In genomic region chr2L:16357865-16358264, dm6 we compare ENCODE assay signal across 2 fruit fly cellular contexts.
TF ChIP-seq lines count a peak whose summit lies in the region.

No protein-coding gene starts in this region.

TF ChIP-seq in whole organism, embryonic, 481 proteins besides CTCF, POLR2A, EP300 and RAD21 (continued from another document and continues in another):
- TF ChIP-seq Atf3 (GFP tag; optimal IDR thresholded peaks at IDR 0.05; lab: Kevin White, UChicago) (no peak), sisA (GFP tag; IDR thresholded peaks at IDR 0.05; lab: Robert Waterston, UW) (no peak), crc (GFP tag; optimal IDR thresholded peaks at IDR 0.05; lab: Kevin White, UChicago) (no peak), CG11093 (GFP tag; IDR thresholded peaks at IDR 0.05; lab: Robert Waterston, UW) (no peak), CG1602 (GFP tag; optimal IDR thresholded peaks at IDR 0.05; lab: Kevin White, UChicago) (no peak), ap (GFP tag; IDR thresholded peaks at IDR 0.05; lab: Robert Waterston, UW) (no peak), CG30403 (GFP tag; optimal IDR thresholded peaks at IDR 0.05; lab: Kevin White, UChicago) (peak; percentile 3), CG2129 (GFP tag; IDR thresholded peaks at IDR 0.05; lab: Robert Waterston, UW; ENCODE audit: partially characterized antibody) (no peak), GATAe (GFP tag; conservative IDR thresholded peaks at IDR 0.05; lab: Robert Waterston, UW) (no peak), CG15514 (GFP tag; optimal IDR thresholded peaks at IDR 0.05; lab: Kevin White, UChicago) (peak; percentile 3), fru (optimal IDR thresholded peaks at IDR 0.05; lab: Kevin White, UChicago) (no peak), CG32532 (GFP tag; IDR thresholded peaks at IDR 0.05; lab: Robert Waterston, UW) (peak; percentile 21; the same call in 1 of the 2 replicates), CG4404 (GFP tag; IDR thresholded peaks at IDR 0.05; lab: Robert Waterston, UW) (no peak), CG2712 (tag; optimal IDR thresholded peaks at IDR 0.05; lab: Kevin White, UChicago) (peak; percentile 70), Ravus (GFP tag; IDR thresholded peaks at IDR 0.05; lab: Robert Waterston, UW) (no peak), CG6175 (GFP tag; IDR thresholded peaks at IDR 0.05; lab: Robert Waterston, UW) (no peak), HHEX (GFP tag; optimal IDR thresholded peaks at IDR 0.05; lab: Kevin White, UChicago) (peak; percentile 11), CG6689 (GFP tag; IDR thresholded peaks at IDR 0.05; lab: Robert Waterston, UW) (0 out of 2 replicates have a peak, but pooled peaks have one; percentile 38), CG4424 (GFP tag; optimal IDR thresholded peaks at IDR 0.05; lab: Kevin White, UChicago) (peak; percentile 10), bowl (GFP tag; IDR thresholded peaks at IDR 0.05; lab: Robert Waterston, UW) (no peak), CG17361 (GFP tag; IDR thresholded peaks at IDR 0.05; lab: Robert Waterston, UW) (no peak), pita (GFP tag; optimal IDR thresholded peaks at IDR 0.05; lab: Kevin White, UChicago) (no peak), knrl (GFP tag; IDR thresholded peaks at IDR 0.05; lab: Robert Waterston, UW; ENCODE audit: partially characterized antibody) (no peak), CG4820 (GFP tag; optimal IDR thresholded peaks at IDR 0.05; lab: Kevin White, UChicago) (no peak), dmrt11E (tag; optimal IDR thresholded peaks at IDR 0.05; lab: Kevin White, UChicago) (peak; percentile 40), CG11456 (GFP tag; IDR thresholded peaks at IDR 0.05; lab: Robert Waterston, UW) (no peak), Jarid2 (GFP tag; optimal IDR thresholded peaks at IDR 0.05; lab: Kevin White, UChicago) (no peak), PHDP (tag; optimal IDR thresholded peaks at IDR 0.05; lab: Kevin White, UChicago) (peak; percentile 50), gro (GFP tag; optimal IDR thresholded peaks at IDR 0.05; lab: Kevin White, UChicago) (no peak), luna (GFP tag; optimal IDR thresholded peaks at IDR 0.05; lab: Kevin White, UChicago) (no peak), CG11723 (GFP tag; optimal IDR thresholded peaks at IDR 0.05; lab: Kevin White, UChicago) (no peak), CG34376 (GFP tag; optimal IDR thresholded peaks at IDR 0.05; lab: Kevin White, UChicago) (no peak), Antp (GFP tag; optimal IDR thresholded peaks at IDR 0.05; lab: Kevin White, UChicago) (no peak), CG8924 (tag; optimal IDR thresholded peaks at IDR 0.05; lab: Kevin White, UChicago) (peak; percentile 35), sim (GFP tag; IDR thresholded peaks at IDR 0.05; lab: Robert Waterston, UW) (no peak), CG3995 (GFP tag; optimal IDR thresholded peaks at IDR 0.05; lab: Kevin White, UChicago) (no peak), dan (GFP tag; IDR thresholded peaks at IDR 0.05; lab: Robert Waterston, UW) (no peak), Optix (GFP tag; IDR thresholded peaks at IDR 0.05; lab: Robert Waterston, UW) (no peak), toy (GFP tag; IDR thresholded peaks at IDR 0.05; lab: Robert Waterston, UW) (no peak), CG3407 (GFP tag; optimal IDR thresholded peaks at IDR 0.05; lab: Kevin White, UChicago) (no peak), gce (GFP tag; IDR thresholded peaks at IDR 0.05; lab: Robert Waterston, UW) (no peak), gem (tag; optimal IDR thresholded peaks at IDR 0.05; lab: Kevin White, UChicago) (peak; percentile 63), E2f1 (GFP tag; IDR thresholded peaks at IDR 0.05; lab: Robert Waterston, UW) (peak; percentile 49), Drgx (GFP tag; IDR thresholded peaks at IDR 0.05; lab: Robert Waterston, UW) (no peak), fd96Cb (tag; optimal IDR thresholded peaks at IDR 0.05; lab: Kevin White, UChicago) (peak; percentile 24), ssp (GFP tag; IDR thresholded peaks at IDR 0.05; lab: Robert Waterston, UW) (no peak), ewg (GFP tag; optimal IDR thresholded peaks at IDR 0.05; lab: Kevin White, UChicago) (no peak), Sox100B (GFP tag; optimal IDR thresholded peaks at IDR 0.05; lab: Kevin White, UChicago) (peak; percentile 29), Nf-YA (GFP tag; IDR thresholded peaks at IDR 0.05; lab: Robert Waterston, UW) (no peak), CG14965 (GFP tag; optimal IDR thresholded peaks at IDR 0.05; lab: Kevin White, UChicago; ENCODE audit: borderline replicate concordance) (no peak), tap (tag; optimal IDR thresholded peaks at IDR 0.05; lab: Kevin White, UChicago) (peak; percentile 9), CG4730 (GFP tag; IDR thresholded peaks at IDR 0.05; lab: Robert Waterston, UW) (no peak), pros (GFP tag; optimal IDR thresholded peaks at IDR 0.05; lab: Kevin White, UChicago) (no peak), vvl (GFP tag; IDR thresholded peaks at IDR 0.05; lab: Robert Waterston, UW) (0 out of 2 replicates have a peak, but pooled peaks have one; percentile 64), sqz (GFP tag; optimal IDR thresholded peaks at IDR 0.05; lab: Kevin White, UChicago) (peak; percentile 37), vfl (GFP tag; optimal IDR thresholded peaks at IDR 0.05; lab: Kevin White, UChicago) (no peak), pho (GFP tag; optimal IDR thresholded peaks at IDR 0.05; lab: Kevin White, UChicago) (no peak), fd102C (GFP tag; optimal IDR thresholded peaks at IDR 0.05; lab: Kevin White, UChicago) (no peak), CG3726 (GFP tag; IDR thresholded peaks at IDR 0.05; lab: Robert Waterston, UW) (no peak), CG2120 (GFP tag; optimal IDR thresholded peaks at IDR 0.05; lab: Kevin White, UChicago) (no peak), CG3838 (GFP tag; optimal IDR thresholded peaks at IDR 0.05; lab: Kevin White, UChicago) (no peak), CG32772 (GFP tag; IDR thresholded peaks at IDR 0.05; lab: Robert Waterston, UW) (no peak), Ptx1 (GFP tag; IDR thresholded peaks at IDR 0.05; lab: Robert Waterston, UW) (0 out of 2 replicates have a peak, but pooled peaks have one; percentile 46), CG13894 (tag; optimal IDR thresholded peaks at IDR 0.05; lab: Kevin White, UChicago) (no peak), CG2875 (GFP tag; optimal IDR thresholded peaks at IDR 0.05; lab: Kevin White, UChicago) (no peak), Dref (GFP tag; IDR thresholded peaks at IDR 0.05; lab: Robert Waterston, UW) (no peak), CG12744 (GFP tag; optimal IDR thresholded peaks at IDR 0.05; lab: Kevin White, UChicago) (no peak), repo (GFP tag; optimal IDR thresholded peaks at IDR 0.05; lab: Kevin White, UChicago) (no peak), her (GFP tag; optimal IDR thresholded peaks at IDR 0.05; lab: Kevin White, UChicago) (no peak)

TF ChIP-seq in whole organism, prepupa, 60 proteins besides CTCF, POLR2A, EP300 and RAD21 (continued from another document):
- no peak for TF ChIP-seq fd59A (GFP tag; optimal IDR thresholded peaks at IDR 0.05; lab: Kevin White, UChicago)
- peak; percentile 8 for TF ChIP-seq cyc (GFP tag; optimal IDR thresholded peaks at IDR 0.05; lab: Kevin White, UChicago)
- peak; percentile 54 for TF ChIP-seq esn (GFP tag; optimal IDR thresholded peaks at IDR 0.05; lab: Kevin White, UChicago)
- TF ChIP-seq fd85E (GFP tag; optimal IDR thresholded peaks at IDR 0.05; lab: Kevin White, UChicago) = no peak
- no peak for TF ChIP-seq CG4318 (GFP tag; optimal IDR thresholded peaks at IDR 0.05; lab: Kevin White, UChicago)
- peak; percentile 4 for TF ChIP-seq CG10669 (GFP tag; optimal IDR thresholded peaks at IDR 0.05; lab: Kevin White, UChicago)
- TF ChIP-seq Eip75B (GFP tag; optimal IDR thresholded peaks at IDR 0.05; lab: Kevin White, UChicago) = no peak
- no peak for TF ChIP-seq CG16779 (tag; optimal IDR thresholded peaks at IDR 0.05; lab: Kevin White, UChicago)
- TF ChIP-seq CG11294 (GFP tag; IDR thresholded peaks at IDR 0.05; lab: Robert Waterston, UW) = no peak
- TF ChIP-seq CG6808 (GFP tag; optimal IDR thresholded peaks at IDR 0.05; lab: Kevin White, UChicago) = no peak
- no peak for TF ChIP-seq Sox14 (GFP tag; optimal IDR thresholded peaks at IDR 0.05; lab: Kevin White, UChicago)
- TF ChIP-seq lz (GFP tag; optimal IDR thresholded peaks at IDR 0.05; lab: Kevin White, UChicago) = peak; percentile 8
- TF ChIP-seq achi (GFP tag; optimal IDR thresholded peaks at IDR 0.05; lab: Kevin White, UChicago) = peak; percentile 11
- TF ChIP-seq CG11902 (GFP tag; optimal IDR thresholded peaks at IDR 0.05; lab: Kevin White, UChicago) = no peak
